Fruit fly (Drosophila melanogaster): ENCODE data around the gene Npc2c.
A peak's percentile ranks its signal among the peaks of the same experiment; 100 is the strongest.

Gene Npc2c

dm6 chr3R:10059952-10060351, at the start of gene Npc2c:
Gene Npc2c (plus strand): TSS chr3R:10060252.
- TF ChIP-seq CG17801 (GFP tag; optimal IDR thresholded peaks at IDR 0.05; ENCODE audit: partially characterized antibody), result no peak

dm6 chr3R:10024032-10024712, 35.9 kb upstream of the Npc2c start:
- TF ChIP-seq CG17801 (GFP tag; optimal IDR thresholded peaks at IDR 0.05; ENCODE audit: partially characterized antibody), result no peak

- no peak for TF ChIP-seq CG17801 (GFP tag; optimal IDR thresholded peaks at IDR 0.05; ENCODE audit: partially characterized antibody)
These were observed 35.0 kb upstream of the Npc2c start, which contains the start of gene CG31407 for dm6 chr3R:10025050-10025449. Gene CG31407 (minus strand): TSS chr3R:10025150.

- no peak for TF ChIP-seq CG17801 (GFP tag; optimal IDR thresholded peaks at IDR 0.05; ENCODE audit: partially characterized antibody)
These were observed 31.7 kb upstream of the Npc2c start for dm6 chr3R:10028378-10028777.

dm6 chr3R:10031480-10031879, 28.6 kb upstream of the Npc2c start:
- no peak for TF ChIP-seq CG17801 (GFP tag; optimal IDR thresholded peaks at IDR 0.05; ENCODE audit: partially characterized antibody)

dm6 chr3R:10032951-10033720, 26.9 kb upstream of the Npc2c start:
- TF ChIP-seq CG17801 (GFP tag; optimal IDR thresholded peaks at IDR 0.05; ENCODE audit: partially characterized antibody), result no peak

- no peak for TF ChIP-seq CG17801 (GFP tag; optimal IDR thresholded peaks at IDR 0.05; ENCODE audit: partially characterized antibody)
These were observed 25.0 kb upstream of the Npc2c start for dm6 chr3R:10034995-10035446.

- no peak for TF ChIP-seq CG17801 (GFP tag; optimal IDR thresholded peaks at IDR 0.05; ENCODE audit: partially characterized antibody)
These were observed 24.3 kb upstream of the Npc2c start for dm6 chr3R:10035765-10036164.

- no peak for TF ChIP-seq CG17801 (GFP tag; optimal IDR thresholded peaks at IDR 0.05; ENCODE audit: partially characterized antibody)
These were observed 20.9 kb upstream of the Npc2c start for dm6 chr3R:10039188-10039587.

- no peak for TF ChIP-seq CG17801 (GFP tag; optimal IDR thresholded peaks at IDR 0.05; ENCODE audit: partially characterized antibody)
These were observed 19.5 kb upstream of the Npc2c start for dm6 chr3R:10040505-10040904.

- no peak for TF ChIP-seq CG17801 (GFP tag; optimal IDR thresholded peaks at IDR 0.05; ENCODE audit: partially characterized antibody)
These were observed 17.9 kb upstream of the Npc2c start for dm6 chr3R:10042024-10042663.

dm6 chr3R:10042664-10043372, 17.2 kb upstream of the Npc2c start, which contains the start of the genes Mical and CG3909:
Gene Mical (minus strand): TSS chr3R:10042895.
Gene CG3909 (plus strand): TSS chr3R:10043270.
- peak; percentile 87 for TF ChIP-seq CG17801 (GFP tag; optimal IDR thresholded peaks at IDR 0.05; ENCODE audit: partially characterized antibody)

dm6 chr3R:10045343-10045742, 14.7 kb upstream of the Npc2c start, which contains the start of the genes CG11722 and mtTFB2:
Gene CG11722 (minus strand): TSS chr3R:10045542.
Gene mtTFB2 (plus strand): TSS chr3R:10045574.
- TF ChIP-seq CG17801 (GFP tag; optimal IDR thresholded peaks at IDR 0.05; ENCODE audit: partially characterized antibody), result peak; percentile 40

- TF ChIP-seq CG17801 (GFP tag; optimal IDR thresholded peaks at IDR 0.05; ENCODE audit: partially characterized antibody), result no peak
These were observed 11.8 kb upstream of the Npc2c start for dm6 chr3R:10048035-10048774.

- no peak for TF ChIP-seq CG17801 (GFP tag; optimal IDR thresholded peaks at IDR 0.05; ENCODE audit: partially characterized antibody)
These were observed 11.4 kb upstream of the Npc2c start, which contains the start of gene CG12811 for dm6 chr3R:10048775-10048841. Gene CG12811 (minus strand): TSS chr3R:10048797.
